Worm (Caenorhabditis elegans) whole organism, young adult: ENCODE measurements around the gene Y47D7A.18.

Experiments
- C17E4.6 ChIP-seq: fragments of 200-800 bp; sonication (Bioruptor generic); IDR thresholded peaks from 2 replicates; pipeline ENCODE4 v1.3.6; 2022; ENCODE audit warnings: missing genetic modification reagents, missing genetic modification characterization, missing compliant biosample characterization
- D2030.7 ChIP-seq: fragments of 200-800 bp; sonication (Bioruptor generic); IDR thresholded peaks from 2 replicates; pipeline ENCODE4 v1.3.6; 2022; ENCODE audit warnings: missing genetic modification reagents, missing genetic modification characterization, missing compliant biosample characterization
- F33H1.4 ChIP-seq: fragments of 200-800 bp; sonication (Bioruptor generic); IDR thresholded peaks from 2 replicates; pipeline ENCODE4 v1.3.6; 2022; ENCODE audit warnings: missing genetic modification reagents, missing genetic modification characterization, missing compliant biosample characterization
- F39B2.1 ChIP-seq: fragments of 200-800 bp; sonication (Bioruptor generic); IDR thresholded peaks from 2 replicates; pipeline ENCODE4 v1.3.6; 2022; ENCODE audit warnings: missing genetic modification reagents, missing genetic modification characterization, missing compliant biosample characterization
- F55B11.4 ChIP-seq: sonication (generic microtip); optimal IDR thresholded peaks from 2 replicates; lab custom pipeline; 2016; ENCODE audit warnings: missing compliant biosample characterization, missing genetic modification characterization, borderline replicate concordance; ENCODE audit not compliant: insufficient read depth
- Y53F4B.3 ChIP-seq: fragments of 200-800 bp; sonication (Bioruptor generic); IDR thresholded peaks from 2 replicates; pipeline ENCODE4 v1.3.6; 2022; ENCODE audit warnings: missing genetic modification reagents, missing genetic modification characterization, missing compliant biosample characterization
- Y79H2A.3 ChIP-seq: fragments of 200-800 bp; sonication (Bioruptor generic); conservative IDR thresholded peaks from 2 replicates; pipeline ENCODE4 v1.3.6; 2022; ENCODE audit warnings: missing genetic modification reagents, missing genetic modification characterization, missing compliant biosample characterization
- Y95B8A.8 ChIP-seq: fragments of 200-800 bp; sonication (Bioruptor generic); IDR thresholded peaks from 2 replicates; pipeline ENCODE4 v1.3.6; 2022; ENCODE audit warnings: missing genetic modification reagents, missing genetic modification characterization, missing compliant biosample characterization
- akir-1 ChIP-seq: fragments of 200-800 bp; sonication (Bioruptor generic); optimal IDR thresholded peaks from 2 replicates; lab custom pipeline; 2018; ENCODE audit warnings: mild to moderate bottlenecking, missing genetic modification characterization, moderate library complexity, missing compliant biosample characterization
- ama-1 ChIP-seq, 3 experiments: fragments of 150-350 bp in 1 of 3; sonication (generic microtip) in 2 of 3; optimal IDR thresholded peaks; 2 replicates each; lab custom pipeline; 2014 to 2018; ENCODE audit warnings: missing biosample characterization in 2 of 3, missing genetic modification characterization in 2 of 3, missing genetic modification reagents in 2 of 3
- aptf-2 ChIP-seq: fragments of 200-800 bp; sonication (Bioruptor generic); conservative IDR thresholded peaks from 2 replicates; pipeline ENCODE4 v1.3.6; 2022; ENCODE audit warnings: missing genetic modification reagents, missing genetic modification characterization, missing compliant biosample characterization
- aptf-3 ChIP-seq: fragments of 200-800 bp; sonication (Bioruptor generic); IDR thresholded peaks from 2 replicates; pipeline ENCODE4 v1.3.6; 2022; ENCODE audit warnings: missing genetic modification characterization, missing compliant biosample characterization
- bed-2 ChIP-seq: fragments of 200-800 bp; sonication (Bioruptor generic); IDR thresholded peaks from 2 replicates; pipeline ENCODE4 v1.3.6; 2022; ENCODE audit warnings: missing genetic modification reagents, missing genetic modification characterization, missing compliant biosample characterization
- cebp-2 ChIP-seq: fragments of 200-800 bp; sonication (Bioruptor generic); IDR thresholded peaks from 2 replicates; pipeline ENCODE4 v1.3.6; 2022; ENCODE audit warnings: missing genetic modification characterization, missing compliant biosample characterization
- ceh-100 ChIP-seq: fragments of 200-800 bp; sonication (Bioruptor generic); IDR thresholded peaks from 2 replicates; pipeline ENCODE4 v1.3.6; 2022; ENCODE audit warnings: missing genetic modification reagents, missing genetic modification characterization, missing compliant biosample characterization
- ceh-79 ChIP-seq: sonication (generic microtip); optimal IDR thresholded peaks from 2 replicates; lab custom pipeline; 2017; ENCODE audit warnings: mild to moderate bottlenecking, missing genetic modification characterization, missing compliant biosample characterization
- dox-1 ChIP-seq: fragments of 200-800 bp; sonication (Bioruptor generic); IDR thresholded peaks from 2 replicates; pipeline ENCODE4 v1.3.6; 2022; ENCODE audit warnings: missing genetic modification reagents, missing genetic modification characterization, missing compliant biosample characterization
- dpff-1 ChIP-seq: sonication (generic microtip); optimal IDR thresholded peaks from 2 replicates; lab custom pipeline; 2017; ENCODE audit warnings: mild to moderate bottlenecking, missing genetic modification characterization, missing compliant biosample characterization
- efl-1 ChIP-seq: fragments of 150-350 bp; optimal IDR thresholded peaks from 2 replicates; lab custom pipeline; 2014; ENCODE audit warnings: missing biosample characterization, missing genetic modification reagents, missing genetic modification characterization
- egrh-3 ChIP-seq: fragments of 200-800 bp; sonication (Bioruptor generic); IDR thresholded peaks from 2 replicates; pipeline ENCODE4 v1.3.6; 2022; ENCODE audit warnings: missing genetic modification reagents, missing genetic modification characterization, missing compliant biosample characterization
- ekl-4 ChIP-seq: fragments of 200-800 bp; sonication (Bioruptor generic); IDR thresholded peaks from 2 replicates; pipeline ENCODE4 v1.3.6; 2022; ENCODE audit warnings: missing genetic modification reagents, missing genetic modification characterization, missing compliant biosample characterization
- fkh-3 ChIP-seq: sonication (generic microtip); optimal IDR thresholded peaks from 2 replicates; lab custom pipeline; 2016; ENCODE audit warnings: mild to moderate bottlenecking, missing genetic modification characterization, missing compliant biosample characterization
- him-1 ChIP-seq: sonication (generic microtip); optimal IDR thresholded peaks from 2 replicates; lab custom pipeline; 2016; ENCODE audit warnings: missing genotype, missing genetic modification reagents, missing genetic modification characterization, missing compliant biosample characterization
- hsf-1 ChIP-seq: fragments of 200-800 bp; sonication (Bioruptor generic); IDR thresholded peaks from 2 replicates; pipeline ENCODE4 v1.3.6; 2022; ENCODE audit warnings: missing genetic modification reagents, missing genetic modification characterization, missing compliant biosample characterization
- lag-1 ChIP-seq: fragments of 200-800 bp; sonication (Bioruptor generic); IDR thresholded peaks from 2 replicates; pipeline ENCODE4 v1.3.6; 2022; ENCODE audit warnings: missing genetic modification reagents, missing genetic modification characterization, missing compliant biosample characterization
- lir-1 ChIP-seq: fragments of 200-800 bp; sonication (Bioruptor generic); conservative IDR thresholded peaks from 2 replicates; pipeline ENCODE4 v1.3.6; 2022; ENCODE audit warnings: missing genetic modification reagents, missing genetic modification characterization, missing compliant biosample characterization
- madf-8 ChIP-seq: fragments of 200-800 bp; sonication (Bioruptor generic); conservative IDR thresholded peaks from 2 replicates; pipeline ENCODE4 v1.3.6; 2022; ENCODE audit warnings: missing genetic modification reagents, missing genetic modification characterization, missing compliant biosample characterization
- nhr-120 ChIP-seq: fragments of 200-800 bp; sonication (Bioruptor generic); IDR thresholded peaks from 2 replicates; pipeline ENCODE4 v1.3.6; 2022; ENCODE audit warnings: missing genetic modification characterization, missing compliant biosample characterization
- nhr-80 ChIP-seq: sonication (generic microtip); optimal IDR thresholded peaks from 2 replicates; lab custom pipeline; 2016; ENCODE audit warnings: missing genetic modification characterization, missing compliant biosample characterization
- nhr-90 ChIP-seq: sonication (generic microtip); optimal IDR thresholded peaks from 2 replicates; lab custom pipeline; 2016; ENCODE audit warnings: missing genotype, mild to moderate bottlenecking, missing genetic modification characterization, missing compliant biosample characterization
- repo-1 ChIP-seq: sonication (generic microtip); optimal IDR thresholded peaks from 2 replicates; lab custom pipeline; 2017; ENCODE audit warnings: mild to moderate bottlenecking, missing genetic modification characterization, missing compliant biosample characterization
- sea-2 ChIP-seq: fragments of 200-800 bp; sonication (Bioruptor generic); IDR thresholded peaks from 2 replicates; pipeline ENCODE4 v1.3.6; 2022; ENCODE audit warnings: missing genetic modification characterization, missing compliant biosample characterization
- snpc-1.1 ChIP-seq: sonication (generic microtip); optimal IDR thresholded peaks from 2 replicates; lab custom pipeline; 2017; ENCODE audit warnings: missing genetic modification characterization, mild to moderate bottlenecking, missing compliant biosample characterization, antibody characterized with exemption, moderate library complexity, missing genotype, missing genetic modification reagents; ENCODE audit not compliant: insufficient read depth
- snpc-4 ChIP-seq, 5 experiments: fragments of 150-350 bp in 1 of 5; sonication (generic microtip) in 4 of 5; optimal IDR thresholded peaks; 2 replicates each; lab custom pipeline; 2014 to 2018; ENCODE audit warnings: missing genetic modification characterization in 5 of 5, missing biosample characterization in 3 of 5, antibody characterized with exemption in 2 of 5, mild to moderate bottlenecking in 2 of 5, missing compliant biosample characterization in 2 of 5, missing genotype in 2 of 5, moderate library complexity in 2 of 5, missing genetic modification reagents in 1 of 5
- tbp1 ChIP-seq: fragments of 200-800 bp; sonication (Bioruptor generic); optimal IDR thresholded peaks from 2 replicates; lab custom pipeline; 2018; ENCODE audit warnings: mild to moderate bottlenecking, missing genetic modification characterization, missing compliant biosample characterization
- xnd-1 ChIP-seq: sonication (generic microtip); optimal IDR thresholded peaks from 2 replicates; lab custom pipeline; 2016; ENCODE audit warnings: missing genotype, missing genetic modification reagents, missing genetic modification characterization, missing compliant biosample characterization
- zfh-2 ChIP-seq: fragments of 200-800 bp; sonication (Bioruptor generic); conservative IDR thresholded peaks from 2 replicates; pipeline ENCODE4 v1.3.6; 2022; ENCODE audit warnings: missing genetic modification reagents, missing genetic modification characterization, missing compliant biosample characterization
- ztf-25 ChIP-seq: fragments of 200-800 bp; sonication (Bioruptor generic); IDR thresholded peaks from 2 replicates; pipeline ENCODE4 v1.3.6; 2022; ENCODE audit warnings: missing genetic modification reagents, missing genetic modification characterization, missing compliant biosample characterization
- ztf-28 ChIP-seq: fragments of 200-800 bp; sonication (Bioruptor generic); IDR thresholded peaks from 2 replicates; pipeline ENCODE4 v1.3.6; 2022; ENCODE audit warnings: missing genetic modification reagents, missing genetic modification characterization, missing compliant biosample characterization

The Y47D7A.18 gene

ce11 chrV:4442749-4443381 is 26.3 kb upstream of the Y47D7A.18 start, which contains the start of gene rft-1:
Gene rft-1 (minus strand): TSS chrV:4443223.
- TF ChIP-seq snpc-4 (GFP tag; optimal IDR thresholded peaks at IDR 0.05; lab: Kevin White, UChicago), result no peak
- no peak for TF ChIP-seq snpc-4 (tag; optimal IDR thresholded peaks at IDR 0.05; lab: Kevin White, UChicago)
- TF ChIP-seq C17E4.6 (GFP tag; lab: Robert Waterston, UW), result no peak
- TF ChIP-seq cebp-2, result no peak
- TF ChIP-seq Y79H2A.3 (GFP tag; lab: Robert Waterston, UW), result no peak
- no peak for TF ChIP-seq F55B11.4 (tag; lab: Kevin White, UChicago)
- TF ChIP-seq snpc-1.1 (tag; lab: Kevin White, UChicago), result no peak
- TF ChIP-seq lir-1 (GFP tag; lab: Robert Waterston, UW), result no peak
- no peak for TF ChIP-seq ekl-4 (GFP tag; lab: Robert Waterston, UW)
- TF ChIP-seq him-1 (tag; lab: Kevin White, UChicago), result peak; percentile 40
- TF ChIP-seq ceh-100 (GFP tag; lab: Robert Waterston, UW), result no peak
- no peak for TF ChIP-seq ztf-25 (GFP tag; lab: Robert Waterston, UW)
- no peak for TF ChIP-seq madf-8 (GFP tag; lab: Robert Waterston, UW)
- TF ChIP-seq nhr-90 (tag; lab: Kevin White, UChicago), result no peak
- TF ChIP-seq dox-1 (GFP tag; lab: Robert Waterston, UW), result no peak
- TF ChIP-seq tbp1, result no peak
- no peak for TF ChIP-seq dpff-1 (tag; lab: Kevin White, UChicago)
- TF ChIP-seq nhr-80, result peak; percentile 47

- TF ChIP-seq fkh-3 (tag; lab: Kevin White, UChicago) (no peak), Y53F4B.3 (GFP tag; lab: Robert Waterston, UW) (no peak), nhr-120 (no peak), sea-2 (GFP tag; lab: Robert Waterston, UW) (no peak), lag-1 (GFP tag; lab: Robert Waterston, UW) (no peak), akir-1 (GFP tag; lab: Kevin White, UChicago) (no peak), aptf-2 (GFP tag; lab: Robert Waterston, UW) (no peak), Y95B8A.8 (GFP tag; lab: Robert Waterston, UW) (no peak), xnd-1 (tag; lab: Kevin White, UChicago) (no peak), efl-1 (no peak)
Measured at ce11 chrV:4437215-4437614, 20.6 kb upstream of the Y47D7A.18 start.

- TF ChIP-seq repo-1 (tag; lab: Kevin White, UChicago) (no peak), F39B2.1 (no peak), aptf-2 (GFP tag; lab: Robert Waterston, UW) (no peak), tbp1 (no peak), aptf-3 (no peak), hsf-1 (no peak), egrh-3 (GFP tag; lab: Robert Waterston, UW) (peak; percentile 93), F33H1.4 (GFP tag; lab: Robert Waterston, UW) (0 out of 2 replicates have a peak, but pooled peaks have one; percentile 24), ama-1 (optimal IDR thresholded peaks at IDR 0.05; lab: Kevin White, UChicago) (no peak), ama-1 (GFP tag; optimal IDR thresholded peaks at IDR 0.05; lab: Kevin White, UChicago) (no peak), ztf-28 (GFP tag; lab: Robert Waterston, UW) (no peak), zfh-2 (GFP tag; lab: Robert Waterston, UW) (peak; percentile 70), bed-2 (GFP tag; lab: Robert Waterston, UW) (no peak), ceh-79 (tag; lab: Kevin White, UChicago) (peak; percentile 22), him-1 (tag; lab: Kevin White, UChicago) (no peak), snpc-4 (GFP tag; optimal IDR thresholded peaks at IDR 0.05; lab: Kevin White, UChicago) (no peak), snpc-4 (tag; optimal IDR thresholded peaks at IDR 0.05; lab: Kevin White, UChicago) (no peak), C17E4.6 (GFP tag; lab: Robert Waterston, UW) (no peak), ceh-100 (GFP tag; lab: Robert Waterston, UW) (no peak), D2030.7 (GFP tag; lab: Robert Waterston, UW) (no peak)
Measured at ce11 chrV:4435411-4435981, 18.9 kb upstream of the Y47D7A.18 start, which contains the start of gene Y47D7A.13. Gene Y47D7A.13 (minus strand): TSS chrV:4435927.
